Worm (Caenorhabditis elegans) whole organism, young adult: ENCODE results near the gene sto-1.

ENCODE experiments used
- C17E4.6 ChIP-seq: fragments of 200-800 bp; sonication (Bioruptor generic); IDR thresholded peaks from 2 replicates; pipeline ENCODE4 v1.3.6; 2022; ENCODE audit warnings: missing genetic modification reagents, missing genetic modification characterization, missing compliant biosample characterization
- ama-1 ChIP-seq, 3 experiments: fragments of 150-350 bp in 1 of 3; sonication (generic microtip) in 2 of 3; optimal IDR thresholded peaks; 2 replicates each; lab custom pipeline; 2014 to 2018; ENCODE audit warnings: missing biosample characterization in 2 of 3, missing genetic modification characterization in 2 of 3, missing genetic modification reagents in 2 of 3
- ekl-4 ChIP-seq: fragments of 200-800 bp; sonication (Bioruptor generic); IDR thresholded peaks from 2 replicates; pipeline ENCODE4 v1.3.6; 2022; ENCODE audit warnings: missing genetic modification reagents, missing genetic modification characterization, missing compliant biosample characterization
- lin-35 ChIP-seq, 3 experiments: fragments of 150-350 bp in 2 of 3; sonication (generic microtip) in 1 of 3; optimal IDR thresholded peaks; 2 replicates each; lab custom pipeline; 2014 to 2018; ENCODE audit warnings: missing biosample characterization in 3 of 3, missing genetic modification characterization in 3 of 3, missing genetic modification reagents in 3 of 3
- madf-10 ChIP-seq: sonication (generic microtip); optimal IDR thresholded peaks from 2 replicates; lab custom pipeline; 2016; ENCODE audit warnings: mild to moderate bottlenecking, missing genetic modification characterization, missing compliant biosample characterization
- nfya-1 ChIP-seq: sonication (generic microtip); optimal IDR thresholded peaks from 2 replicates; lab custom pipeline; 2017; ENCODE audit warnings: antibody characterized with exemption, missing compliant biosample characterization, missing genetic modification characterization, borderline replicate concordance; ENCODE audit not compliant: insufficient read depth
- nhr-179 ChIP-seq: sonication (generic microtip); optimal IDR thresholded peaks from 2 replicates; lab custom pipeline; 2016; ENCODE audit warnings: mild to moderate bottlenecking, missing genetic modification characterization, missing compliant biosample characterization
- pha-4 ChIP-seq: fragments of 150-350 bp; sonication (generic microtip); optimal IDR thresholded peaks from 2 replicates; lab custom pipeline; 2014; ENCODE audit warnings: missing biosample characterization, missing genetic modification reagents, missing genetic modification characterization
- unc-62 ChIP-seq: fragments of 150-350 bp; optimal IDR thresholded peaks from 2 replicates; lab custom pipeline; 2014; ENCODE audit warnings: missing biosample characterization, missing genetic modification reagents, missing genetic modification characterization

DNA sequence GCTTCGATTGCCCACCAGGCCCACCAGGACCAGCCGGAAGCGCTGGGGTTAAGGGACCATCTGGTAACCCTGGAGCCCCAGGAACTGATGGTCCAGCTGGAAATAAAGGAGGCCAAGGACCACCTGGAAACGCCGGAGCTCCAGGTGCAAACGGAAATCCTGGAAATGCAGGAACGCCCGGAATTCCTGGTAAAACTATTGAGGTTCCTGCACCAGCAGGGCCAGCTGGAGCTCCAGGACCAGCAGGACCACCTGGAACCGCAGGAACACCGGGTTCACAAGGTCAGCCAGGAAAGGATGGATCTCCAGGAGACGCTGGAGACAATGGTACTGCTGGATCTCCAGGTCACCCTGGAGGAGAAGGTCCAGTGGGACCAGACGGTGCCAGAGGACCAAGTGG lies 14.9 kb upstream of the sto-1 start:
- no peak for TF ChIP-seq lin-35 (GFP tag; optimal IDR thresholded peaks at IDR 0.05; lab: Kevin White, UChicago)
- TF ChIP-seq C17E4.6 (GFP tag; lab: Robert Waterston, UW), result no peak
- no peak for TF ChIP-seq ekl-4 (GFP tag; lab: Robert Waterston, UW)
- TF ChIP-seq pha-4, result no peak
- no peak for TF ChIP-seq ama-1 (optimal IDR thresholded peaks at IDR 0.05; lab: Kevin White, UChicago)
- no peak for TF ChIP-seq ama-1 (GFP tag; optimal IDR thresholded peaks at IDR 0.05; lab: Kevin White, UChicago)
- no peak for TF ChIP-seq nhr-179 (tag; lab: Kevin White, UChicago)
- no peak for TF ChIP-seq unc-62 (GFP tag; lab: Kevin White, UChicago)
- no peak for TF ChIP-seq madf-10 (tag; lab: Kevin White, UChicago)
- no peak for TF ChIP-seq nfya-1 (tag; lab: Kevin White, UChicago)
